Fruit fly (Drosophila melanogaster) whole organism, prepupa: Measurements from ENCODE around the gene CG34461.
A peak's percentile ranks its signal among the peaks of the same experiment; 100 is the strongest.

Experiments used
- CG10631 ChIP-seq: fragments of 200-800 bp; sonication (Bioruptor generic); optimal IDR thresholded peaks from 2 replicates; lab custom pipeline; 2016; ENCODE audit warnings: missing biosample characterization, missing genetic modification characterization
- CG11762 ChIP-seq: fragments of 200-800 bp; sonication (Bioruptor generic); optimal IDR thresholded peaks from 3 replicates; lab custom pipeline; 2016; ENCODE audit warnings: missing biosample characterization, missing genetic modification characterization; ENCODE audit not compliant: insufficient read depth
- CG11902 ChIP-seq: fragments of 200-800 bp; sonication (Bioruptor generic); optimal IDR thresholded peaks from 3 replicates; lab custom pipeline; 2016; ENCODE audit warnings: missing biosample characterization, missing genetic modification characterization
- CG15336 ChIP-seq: fragments of 200-800 bp; sonication (Bioruptor generic); IDR thresholded peaks from 2 replicates; pipeline ENCODE4 v1.3.6; 2022; ENCODE audit warnings: missing biosample characterization, missing genetic modification characterization
- CG1621 ChIP-seq: fragments of 200-800 bp; sonication (Bioruptor generic); optimal IDR thresholded peaks from 3 replicates; lab custom pipeline; 2018; ENCODE audit warnings: missing biosample characterization, mild to moderate bottlenecking, missing genetic modification characterization
- CG16779 ChIP-seq: fragments of 200-800 bp; sonication (Bioruptor generic); optimal IDR thresholded peaks from 3 replicates; lab custom pipeline; 2017; ENCODE audit warnings: missing biosample characterization, mild to moderate bottlenecking, missing genetic modification characterization
- CG3919 ChIP-seq: fragments of 200-800 bp; sonication (Bioruptor generic); optimal IDR thresholded peaks from 3 replicates; lab custom pipeline; 2016; ENCODE audit warnings: missing biosample characterization, missing genetic modification characterization
- CG4318 ChIP-seq: fragments of 200-800 bp; sonication (Bioruptor generic); optimal IDR thresholded peaks from 3 replicates; lab custom pipeline; 2017; ENCODE audit warnings: missing biosample characterization, mild to moderate bottlenecking, missing genetic modification characterization
- CG6163 ChIP-seq: fragments of 200-800 bp; sonication (Bioruptor generic); IDR thresholded peaks from 3 replicates; pipeline ENCODE4 v1.3.6; 2022; ENCODE audit warnings: missing biosample characterization, missing genetic modification characterization
- CG6276 ChIP-seq: fragments of 200-800 bp; sonication (Bioruptor generic); optimal IDR thresholded peaks from 2 replicates; lab custom pipeline; 2017; ENCODE audit warnings: missing biosample characterization, mild to moderate bottlenecking, missing genetic modification characterization
- CG6792 ChIP-seq: fragments of 200-800 bp; sonication (Bioruptor generic); optimal IDR thresholded peaks from 3 replicates; lab custom pipeline; 2016; ENCODE audit warnings: missing biosample characterization, missing genetic modification characterization
- CG6854 ChIP-seq: fragments of 200-800 bp; sonication (Bioruptor generic); optimal IDR thresholded peaks from 2 replicates; lab custom pipeline; 2017; ENCODE audit warnings: missing biosample characterization, mild to moderate bottlenecking, missing genetic modification characterization
- CG7368 ChIP-seq: fragments of 200-800 bp; sonication (Bioruptor generic); optimal IDR thresholded peaks from 3 replicates; lab custom pipeline; 2016; ENCODE audit warnings: missing biosample characterization, missing genetic modification characterization
- CG8119 ChIP-seq: fragments of 200-800 bp; sonication (Bioruptor generic); IDR thresholded peaks from 3 replicates; pipeline ENCODE4 v1.3.6; 2022; ENCODE audit warnings: missing biosample characterization, missing genetic modification characterization
- CG8319 ChIP-seq: fragments of 200-800 bp; sonication (Bioruptor generic); optimal IDR thresholded peaks from 3 replicates; lab custom pipeline; 2016; ENCODE audit warnings: missing biosample characterization, missing genetic modification characterization
- CG8632 ChIP-seq: fragments of 200-800 bp; sonication (Bioruptor generic); optimal IDR thresholded peaks from 3 replicates; lab custom pipeline; 2016; ENCODE audit warnings: missing biosample characterization, missing genetic modification characterization
- CG9139 ChIP-seq: fragments of 200-800 bp; sonication (Bioruptor generic); optimal IDR thresholded peaks from 3 replicates; lab custom pipeline; 2017; ENCODE audit warnings: missing biosample characterization, mild to moderate bottlenecking, missing genetic modification characterization
- Eip78C ChIP-seq: fragments of 200-800 bp; sonication (Bioruptor generic); peaks from one replicate; lab custom pipeline; 2016; ENCODE audit warnings: missing biosample characterization, missing genetic modification characterization
- Ets21C ChIP-seq: fragments of 200-800 bp; sonication (Bioruptor generic); optimal IDR thresholded peaks from 3 replicates; lab custom pipeline; 2016; ENCODE audit warnings: missing biosample characterization, missing genetic modification characterization
- Ets96B ChIP-seq: fragments of 200-800 bp; optimal IDR thresholded peaks from 2 replicates; lab custom pipeline; 2019; ENCODE audit warnings: missing biosample characterization, mild to moderate bottlenecking, missing genetic modification characterization, moderate library complexity
- Gug ChIP-seq: fragments of 200-800 bp; sonication (Bioruptor generic); IDR thresholded peaks from 2 replicates; pipeline ENCODE4 v1.3.6; 2022; ENCODE audit warnings: missing biosample characterization, missing genetic modification characterization
- Hr4 ChIP-seq: fragments of 200-800 bp; sonication (Bioruptor generic); optimal IDR thresholded peaks from 3 replicates; lab custom pipeline; 2016; ENCODE audit warnings: missing biosample characterization, missing genetic modification characterization
- OdsH ChIP-seq: fragments of 200-800 bp; sonication (Bioruptor generic); optimal IDR thresholded peaks from 3 replicates; lab custom pipeline; 2016; ENCODE audit warnings: missing biosample characterization, missing genetic modification characterization
- Smox ChIP-seq: fragments of 200-800 bp; sonication (Bioruptor generic); optimal IDR thresholded peaks from 3 replicates; lab custom pipeline; 2016; ENCODE audit warnings: missing biosample characterization, missing genetic modification characterization
- Sox102F ChIP-seq: fragments of 200-800 bp; sonication (Bioruptor generic); optimal IDR thresholded peaks from 2 replicates; lab custom pipeline; 2016; ENCODE audit warnings: missing biosample characterization, mild to moderate bottlenecking, missing genetic modification characterization
- Sox14 ChIP-seq: fragments of 200-800 bp; sonication (Bioruptor generic); optimal IDR thresholded peaks from 3 replicates; lab custom pipeline; 2016; ENCODE audit warnings: missing biosample characterization, missing genetic modification characterization
- achi ChIP-seq: fragments of 200-800 bp; sonication (Bioruptor generic); optimal IDR thresholded peaks from 3 replicates; lab custom pipeline; 2016; ENCODE audit warnings: missing biosample characterization, missing genetic modification characterization
- acj6 ChIP-seq: fragments of 200-800 bp; sonication (Bioruptor generic); optimal IDR thresholded peaks from 3 replicates; lab custom pipeline; 2016; ENCODE audit warnings: missing biosample characterization, missing genetic modification characterization
- cyc ChIP-seq: fragments of 200-800 bp; sonication (Bioruptor generic); optimal IDR thresholded peaks from 3 replicates; lab custom pipeline; 2016; ENCODE audit warnings: missing biosample characterization, missing genetic modification characterization
- dac ChIP-seq: fragments of 200-800 bp; sonication (Bioruptor generic); optimal IDR thresholded peaks from 2 replicates; lab custom pipeline; 2017; ENCODE audit warnings: missing biosample characterization, mild to moderate bottlenecking, missing genetic modification characterization
- dsx ChIP-seq: fragments of 200-800 bp; optimal IDR thresholded peaks from 3 replicates; lab custom pipeline; 2019; ENCODE audit warnings: missing biosample characterization, mild to moderate bottlenecking, missing genetic modification characterization, moderate library complexity; ENCODE audit not compliant: poor library complexity, severe bottlenecking
- esn ChIP-seq: fragments of 200-800 bp; sonication (Bioruptor generic); optimal IDR thresholded peaks from 2 replicates; lab custom pipeline; 2016; ENCODE audit warnings: missing biosample characterization, mild to moderate bottlenecking, missing genetic modification characterization, moderate library complexity
- fd59A ChIP-seq: fragments of 200-800 bp; sonication (Bioruptor generic); optimal IDR thresholded peaks from 2 replicates; lab custom pipeline; 2017; ENCODE audit warnings: missing biosample characterization, mild to moderate bottlenecking, missing genetic modification characterization, missing genetic modification reagents
- fd85E ChIP-seq: fragments of 200-800 bp; sonication (Bioruptor generic); optimal IDR thresholded peaks from 3 replicates; lab custom pipeline; 2016; ENCODE audit warnings: missing biosample characterization, missing genetic modification characterization
- fkh ChIP-seq: fragments of 200-800 bp; sonication (Bioruptor generic); optimal IDR thresholded peaks from 3 replicates; lab custom pipeline; 2017; ENCODE audit warnings: missing biosample characterization, mild to moderate bottlenecking, missing genetic modification characterization, moderate library complexity
- lz ChIP-seq: fragments of 200-800 bp; sonication (Bioruptor generic); optimal IDR thresholded peaks from 3 replicates; lab custom pipeline; 2016; ENCODE audit warnings: missing biosample characterization, missing genetic modification characterization
- net ChIP-seq: fragments of 200-800 bp; sonication (Bioruptor generic); optimal IDR thresholded peaks from 3 replicates; lab custom pipeline; 2016; ENCODE audit warnings: missing biosample characterization, missing genetic modification characterization
- pdm3 ChIP-seq: fragments of 200-800 bp; sonication (Bioruptor generic); optimal IDR thresholded peaks from 3 replicates; lab custom pipeline; 2016; ENCODE audit warnings: missing biosample characterization, missing genetic modification characterization
- spab ChIP-seq: fragments of 200-800 bp; sonication (Bioruptor generic); optimal IDR thresholded peaks from 2 replicates; lab custom pipeline; 2017; ENCODE audit warnings: missing biosample characterization, mild to moderate bottlenecking, missing genetic modification characterization, missing genetic modification reagents
- ss ChIP-seq, 2 experiments: fragments of 200-800 bp; sonication (Bioruptor generic); optimal IDR thresholded peaks; 2 replicates in 1 of 2; 3 replicates in 1 of 2; lab custom pipeline; 2017 to 2018; ENCODE audit warnings: mild to moderate bottlenecking in 2 of 2, missing biosample characterization in 2 of 2, missing genetic modification characterization in 2 of 2, moderate library complexity in 1 of 2
- topi ChIP-seq: fragments of 200-800 bp; sonication (Bioruptor generic); optimal IDR thresholded peaks from 3 replicates; lab custom pipeline; 2016; ENCODE audit warnings: missing biosample characterization, missing genetic modification characterization
- vri ChIP-seq: fragments of 200-800 bp; sonication (Bioruptor generic); optimal IDR thresholded peaks from 3 replicates; lab custom pipeline; 2016; ENCODE audit warnings: missing biosample characterization, mild to moderate bottlenecking, missing genetic modification characterization

CG34461 gene

dm6 chr3L:8299224-8300130, 26.2 kb upstream of the CG34461 start, which contains the start of the genes Arl5 and CG13671 (continued):
- peak; percentile 72 for TF ChIP-seq cyc (GFP tag; lab: Kevin White, UChicago)
- TF ChIP-seq CG6854 (GFP tag; lab: Kevin White, UChicago) = no peak
- TF ChIP-seq spab = no peak
- no peak for TF ChIP-seq CG7368 (GFP tag; lab: Kevin White, UChicago)
- peak; percentile 17 for TF ChIP-seq fd59A (GFP tag; lab: Kevin White, UChicago)
- peak; percentile 87 for TF ChIP-seq CG10631
- peak; percentile 72 for TF ChIP-seq CG6792 (GFP tag; lab: Kevin White, UChicago)
- no peak for TF ChIP-seq CG16779 (tag; lab: Kevin White, UChicago)
- TF ChIP-seq CG8319 (GFP tag; lab: Kevin White, UChicago) = peak; percentile 73
- peak; percentile 67 for TF ChIP-seq CG11902 (GFP tag; lab: Kevin White, UChicago)

dm6 chr3L:8303912-8304311, 21.7 kb upstream of the CG34461 start, which contains the start of the genes CG7194 and Sbp2:
CG7194 (minus strand) TSS chr3L:8304059.
Sbp2 (plus strand) TSS chr3L:8304157.
- TF ChIP-seq esn (GFP tag; lab: Kevin White, UChicago) = peak; percentile 37
- TF ChIP-seq Eip78C (GFP tag; lab: Kevin White, UChicago) = peak; percentile 49
- TF ChIP-seq ss (GFP tag; optimal IDR thresholded peaks at IDR 0.05; lab: Kevin White, UChicago) = peak in 1 of 2 experiments; percentile 43
- peak; percentile 9 for TF ChIP-seq CG6854 (GFP tag; lab: Kevin White, UChicago)
- TF ChIP-seq dsx (GFP tag; lab: Kevin White, UChicago) = peak; percentile 45
- no peak for TF ChIP-seq cyc (GFP tag; lab: Kevin White, UChicago)
- no peak for TF ChIP-seq CG1621 (tag; lab: Kevin White, UChicago)
- TF ChIP-seq Sox14 = peak; percentile 75
- peak; percentile 2 for TF ChIP-seq topi

dm6 chr3L:8306880-8307279, 18.8 kb upstream of the CG34461 start, which contains the start of gene Gr66a:
Gr66a (minus strand) TSS chr3L:8306980.
- TF ChIP-seq Smox (GFP tag; lab: Kevin White, UChicago) (no peak), CG6163 (GFP tag; lab: Robert Waterston, UW) (no peak), Ets21C (GFP tag; lab: Kevin White, UChicago) (no peak), ss (GFP tag; optimal IDR thresholded peaks at IDR 0.05; lab: Kevin White, UChicago) (no peak), Eip78C (GFP tag; lab: Kevin White, UChicago) (no peak), dac (GFP tag; lab: Kevin White, UChicago) (no peak), topi (no peak), Hr4 (GFP tag; lab: Kevin White, UChicago) (no peak), CG9139 (GFP tag; lab: Kevin White, UChicago) (no peak), CG4318 (GFP tag; lab: Kevin White, UChicago) (no peak), CG8119 (GFP tag; lab: Robert Waterston, UW) (no peak), fd85E (GFP tag; lab: Kevin White, UChicago) (no peak), CG15336 (no peak), Gug (GFP tag; lab: Robert Waterston, UW) (no peak), Ets96B (no peak), lz (no peak), CG6276 (no peak), CG7368 (GFP tag; lab: Kevin White, UChicago) (no peak), net (GFP tag; lab: Kevin White, UChicago) (no peak)
- TF ChIP-seq, all 60 proteins: peak for 0

DNA sequence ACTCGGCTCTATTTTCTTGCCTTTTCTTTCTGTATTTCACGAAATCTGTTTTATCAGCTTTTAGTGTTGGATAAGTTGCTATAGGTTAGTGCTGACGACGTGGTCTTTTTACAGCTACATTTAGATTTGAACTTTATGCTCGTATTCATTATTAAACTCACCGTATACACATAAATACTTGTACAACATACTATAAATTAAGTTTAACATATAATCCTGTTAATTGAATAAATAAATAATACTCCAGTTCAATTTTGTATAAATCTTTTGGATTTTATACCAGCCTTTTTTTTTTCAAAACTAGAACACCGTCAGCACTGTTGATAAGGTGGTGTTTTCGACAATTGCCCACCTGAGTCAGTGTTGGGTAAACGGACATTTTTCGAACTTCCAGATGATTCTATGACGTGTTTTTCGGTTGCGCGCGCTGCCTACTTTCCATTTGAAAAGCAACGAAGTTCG, 16.7 kb upstream of the CG34461 start, which contains the start of gene BI-1:
Gene BI-1 (minus strand): TSS at position 51 of the 462 bp plus-strand sequence.
- TF ChIP-seq fd59A (GFP tag; lab: Kevin White, UChicago) (peak; percentile 16), CG6854 (GFP tag; lab: Kevin White, UChicago) (no peak), CG8119 (GFP tag; lab: Robert Waterston, UW) (peak; percentile 22; the same call in 1 of the 3 replicates), esn (GFP tag; lab: Kevin White, UChicago) (peak; percentile 75), lz (peak; percentile 69), pdm3 (GFP tag; lab: Kevin White, UChicago) (no peak), spab (no peak), CG4318 (GFP tag; lab: Kevin White, UChicago) (no peak), CG8319 (GFP tag; lab: Kevin White, UChicago) (peak; percentile 63), Eip78C (GFP tag; lab: Kevin White, UChicago) (peak; percentile 80), CG11762 (GFP tag; lab: Kevin White, UChicago) (peak; percentile 43), acj6 (GFP tag; lab: Kevin White, UChicago) (no peak), vri (GFP tag; lab: Kevin White, UChicago) (no peak), OdsH (GFP tag; lab: Kevin White, UChicago) (no peak), CG3919 (GFP tag; lab: Kevin White, UChicago) (no peak), achi (no peak), CG6276 (no peak), fkh (GFP tag; lab: Kevin White, UChicago) (no peak), Sox102F (no peak), CG15336 (no peak), CG8632 (peak; percentile 40)
